Worm (Caenorhabditis elegans) whole organism, mixed stage, embryonic: ENCODE results near the gene acc-4.
A peak's percentile ranks its signal among the peaks of the same experiment; 100 is the strongest.

Experiments
- M03D4.4 ChIP-seq: sonication (generic microtip); optimal IDR thresholded peaks from 2 replicates; lab custom pipeline; 2017; ENCODE audit warnings: mild to moderate bottlenecking, missing genetic modification characterization, missing compliant biosample characterization
- bed-3 ChIP-seq: fragments of 200-800 bp; sonication (Bioruptor generic); optimal IDR thresholded peaks from 3 replicates; lab custom pipeline; 2018; ENCODE audit warnings: mild to moderate bottlenecking, missing genetic modification characterization, moderate library complexity, missing compliant biosample characterization
- blmp-1 ChIP-seq: fragments of 150-350 bp; optimal IDR thresholded peaks from 2 replicates; lab custom pipeline; 2014; ENCODE audit warnings: missing biosample characterization, missing genetic modification characterization
- ceh-39 ChIP-seq: fragments of 150-350 bp; optimal IDR thresholded peaks from 2 replicates; lab custom pipeline; 2014; ENCODE audit warnings: missing biosample characterization, missing genetic modification characterization
- ceh-43 ChIP-seq: fragments of 200-800 bp; sonication (Bioruptor generic); optimal IDR thresholded peaks from 2 replicates; lab custom pipeline; 2018; ENCODE audit warnings: mild to moderate bottlenecking, missing genetic modification characterization, moderate library complexity, missing compliant biosample characterization
- ceh-83 ChIP-seq: fragments of 200-800 bp; sonication (Bioruptor generic); optimal IDR thresholded peaks from 2 replicates; lab custom pipeline; 2018; ENCODE audit warnings: mild to moderate bottlenecking, missing genetic modification characterization, missing compliant biosample characterization
- ces-1 ChIP-seq: fragments of 150-350 bp; optimal IDR thresholded peaks from 2 replicates; lab custom pipeline; 2014; ENCODE audit warnings: missing biosample characterization, missing genetic modification reagents, missing genetic modification characterization
- cnd-1 ChIP-seq: fragments of 200-800 bp; sonication (Bioruptor generic); optimal IDR thresholded peaks from 2 replicates; lab custom pipeline; 2018; ENCODE audit warnings: mild to moderate bottlenecking, missing genetic modification characterization, missing compliant biosample characterization
- drap-1 ChIP-seq: fragments of 200-800 bp; sonication (Bioruptor generic); optimal IDR thresholded peaks from 3 replicates; lab custom pipeline; 2018; ENCODE audit warnings: mild to moderate bottlenecking, missing genetic modification characterization, missing compliant biosample characterization
- elt-1 ChIP-seq: sonication (generic microtip); optimal IDR thresholded peaks from 2 replicates; lab custom pipeline; 2017; ENCODE audit warnings: missing genetic modification characterization, mild to moderate bottlenecking, missing compliant biosample characterization, antibody characterized with exemption, moderate library complexity, borderline replicate concordance; ENCODE audit not compliant: insufficient read depth
- elt-3 ChIP-seq: fragments of 150-350 bp; optimal IDR thresholded peaks from 2 replicates; lab custom pipeline; 2014; ENCODE audit warnings: missing biosample characterization, missing genetic modification characterization
- flh-1 ChIP-seq: fragments of 200-800 bp; sonication (Bioruptor generic); optimal IDR thresholded peaks from 2 replicates; lab custom pipeline; 2018; ENCODE audit warnings: mild to moderate bottlenecking, missing genetic modification characterization, moderate library complexity, missing compliant biosample characterization
- ham-2 ChIP-seq: fragments of 200-800 bp; sonication (Bioruptor generic); optimal IDR thresholded peaks from 2 replicates; lab custom pipeline; 2018; ENCODE audit warnings: mild to moderate bottlenecking, missing genetic modification characterization, missing compliant biosample characterization
- hlh-1 ChIP-seq: fragments of 150-350 bp; optimal IDR thresholded peaks from 2 replicates; lab custom pipeline; 2014; ENCODE audit warnings: missing biosample characterization, missing genetic modification reagents, missing genetic modification characterization
- lin-13 ChIP-seq: fragments of 150-350 bp; optimal IDR thresholded peaks from 2 replicates; lab custom pipeline; 2014; ENCODE audit warnings: missing biosample characterization, missing genetic modification characterization
- lin-32 ChIP-seq: fragments of 200-800 bp; sonication (Bioruptor generic); optimal IDR thresholded peaks from 2 replicates; lab custom pipeline; 2018; ENCODE audit warnings: mild to moderate bottlenecking, missing genetic modification characterization, missing compliant biosample characterization
- lsy-2 ChIP-seq: fragments of 150-350 bp; optimal IDR thresholded peaks from 2 replicates; lab custom pipeline; 2014; ENCODE audit warnings: missing biosample characterization, missing genetic modification characterization
- mab-5 ChIP-seq: fragments of 150-350 bp; optimal IDR thresholded peaks from 2 replicates; lab custom pipeline; 2014; ENCODE audit warnings: missing biosample characterization, missing genetic modification characterization
- mep-1 ChIP-seq: fragments of 150-350 bp; optimal IDR thresholded peaks from 2 replicates; lab custom pipeline; 2017; ENCODE audit warnings: missing biosample characterization, missing genetic modification reagents, missing genetic modification characterization, inconsistent platforms
- mls-2 ChIP-seq: sonication (generic microtip); optimal IDR thresholded peaks from 2 replicates; lab custom pipeline; 2016; ENCODE audit warnings: mild to moderate bottlenecking, missing genetic modification characterization, moderate library complexity, missing compliant biosample characterization
- nhr-12 ChIP-seq: fragments of 150-350 bp; optimal IDR thresholded peaks from 2 replicates; lab custom pipeline; 2014; ENCODE audit warnings: missing biosample characterization, missing genetic modification characterization
- nhr-2 ChIP-seq: fragments of 150-350 bp; optimal IDR thresholded peaks from 2 replicates; lab custom pipeline; 2014; ENCODE audit warnings: missing biosample characterization, missing genetic modification characterization
- nhr-237 ChIP-seq: fragments of 150-350 bp; optimal IDR thresholded peaks from 2 replicates; lab custom pipeline; 2014; ENCODE audit warnings: missing biosample characterization, missing genetic modification characterization
- nhr-28 ChIP-seq: fragments of 150-350 bp; optimal IDR thresholded peaks from 2 replicates; lab custom pipeline; 2014; ENCODE audit warnings: missing biosample characterization, missing genetic modification characterization
- nhr-76 ChIP-seq: sonication (generic microtip); optimal IDR thresholded peaks from 2 replicates; lab custom pipeline; 2017; ENCODE audit warnings: missing biosample characterization, missing genetic modification characterization
- pha-4 ChIP-seq: fragments of 150-350 bp; optimal IDR thresholded peaks from 2 replicates; lab custom pipeline; 2018; ENCODE audit warnings: missing biosample characterization, missing genetic modification reagents, missing genetic modification characterization
- sem-2 ChIP-seq: fragments of 200-800 bp; sonication (Bioruptor generic); optimal IDR thresholded peaks from 2 replicates; lab custom pipeline; 2018; ENCODE audit warnings: mild to moderate bottlenecking, missing genetic modification characterization, missing compliant biosample characterization
- snpc-4 ChIP-seq: fragments of 150-350 bp; optimal IDR thresholded peaks from 2 replicates; lab custom pipeline; 2014; ENCODE audit warnings: missing biosample characterization, missing genetic modification characterization
- sptf-1 ChIP-seq: sonication (generic microtip); optimal IDR thresholded peaks from 2 replicates; lab custom pipeline; 2017; ENCODE audit warnings: mild to moderate bottlenecking, missing genetic modification characterization, moderate library complexity, missing compliant biosample characterization
- tbx-8 ChIP-seq: fragments of 200-800 bp; sonication (Bioruptor generic); optimal IDR thresholded peaks from 2 replicates; lab custom pipeline; 2018; ENCODE audit warnings: mild to moderate bottlenecking, missing genetic modification characterization, moderate library complexity, missing compliant biosample characterization
- unc-120 ChIP-seq: sonication (generic microtip); optimal IDR thresholded peaks from 2 replicates; lab custom pipeline; 2017; ENCODE audit warnings: missing genetic modification characterization, missing compliant biosample characterization; ENCODE audit not compliant: poor library complexity, severe bottlenecking
- unc-39 ChIP-seq: fragments of 150-350 bp; optimal IDR thresholded peaks from 2 replicates; lab custom pipeline; 2014; ENCODE audit warnings: missing biosample characterization, missing genetic modification characterization
- unc-62 ChIP-seq: fragments of 150-350 bp; optimal IDR thresholded peaks from 2 replicates; lab custom pipeline; 2014; ENCODE audit warnings: missing biosample characterization, missing genetic modification reagents, missing genetic modification characterization
- zip-8 ChIP-seq: fragments of 150-350 bp; optimal IDR thresholded peaks from 2 replicates; lab custom pipeline; 2014; ENCODE audit warnings: missing biosample characterization, missing genetic modification characterization
- ztf-11 ChIP-seq: fragments of 150-350 bp; optimal IDR thresholded peaks from 2 replicates; lab custom pipeline; 2014; ENCODE audit warnings: missing biosample characterization, missing genetic modification characterization

acc-4 gene

ce11 chrIII:13484024-13484423, at the start of gene acc-4:
TSS of gene acc-4 (minus strand) at chrIII:13484124.
- no peak for TF ChIP-seq elt-3
- TF ChIP-seq pha-4 (tag; lab: Kevin White, UChicago): no peak
- TF ChIP-seq ces-1: no peak

DNA sequence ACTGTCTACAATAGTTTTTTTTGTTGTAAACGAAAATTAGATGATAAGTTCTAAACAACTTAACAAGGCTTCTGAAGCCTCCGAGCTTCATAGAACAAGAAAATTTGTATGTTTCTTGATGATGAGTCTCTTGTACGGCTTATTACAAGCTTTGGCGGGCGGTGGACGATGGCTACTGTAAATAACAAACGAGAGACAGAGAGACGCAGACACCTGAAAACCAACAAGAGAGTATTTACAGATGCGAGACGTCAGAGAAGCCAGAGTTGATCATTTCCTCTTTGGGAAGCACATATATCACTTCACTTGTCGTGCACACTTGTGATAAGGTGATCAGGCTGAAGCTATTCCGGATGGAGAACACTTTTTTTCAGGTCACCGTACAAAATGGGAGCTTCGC, 46.9 kb upstream of the acc-4 start:
- peak; percentile 91 for TF ChIP-seq pha-4 (tag; lab: Kevin White, UChicago)
- TF ChIP-seq lin-32 (GFP tag; lab: Kevin White, UChicago): no peak
- no peak for TF ChIP-seq nhr-28 (tag; lab: Kevin White, UChicago)

ce11 chrIII:13530017-13530416, 46.1 kb upstream of the acc-4 start:
- TF ChIP-seq ham-2 (GFP tag; lab: Kevin White, UChicago) (no peak), flh-1 (GFP tag; lab: Kevin White, UChicago) (no peak), nhr-12 (tag; lab: Kevin White, UChicago) (no peak), mab-5 (no peak), elt-3 (no peak), nhr-2 (no peak), ceh-39 (no peak), zip-8 (tag; lab: Kevin White, UChicago) (no peak), tbx-8 (no peak), blmp-1 (peak; percentile 23), pha-4 (tag; lab: Kevin White, UChicago) (peak; percentile 33), unc-120 (tag; lab: Kevin White, UChicago) (no peak), mep-1 (tag; lab: Kevin White, UChicago) (no peak), hlh-1 (tag; lab: Kevin White, UChicago) (no peak), unc-62 (GFP tag; lab: Kevin White, UChicago) (no peak), drap-1 (GFP tag; lab: Kevin White, UChicago) (no peak), unc-39 (tag; lab: Kevin White, UChicago) (no peak), bed-3 (GFP tag; lab: Kevin White, UChicago) (no peak), lin-13 (peak; percentile 67), elt-1 (tag; lab: Kevin White, UChicago) (no peak), mls-2 (no peak), M03D4.4 (tag; lab: Kevin White, UChicago) (no peak), cnd-1 (tag; lab: Kevin White, UChicago) (no peak), ceh-43 (GFP tag; lab: Kevin White, UChicago) (no peak), nhr-28 (tag; lab: Kevin White, UChicago) (no peak), ztf-11 (tag; lab: Kevin White, UChicago) (no peak), nhr-76 (tag; lab: Kevin White, UChicago) (no peak), sptf-1 (tag; lab: Kevin White, UChicago) (no peak), ces-1 (peak; percentile 61), lsy-2 (tag; lab: Kevin White, UChicago) (peak; percentile 18), sem-2 (GFP tag; lab: Kevin White, UChicago) (no peak), nhr-237 (tag; lab: Kevin White, UChicago) (peak; percentile 43), lin-32 (GFP tag; lab: Kevin White, UChicago) (no peak), ceh-83 (no peak), snpc-4 (tag; lab: Kevin White, UChicago) (no peak)

DNA sequence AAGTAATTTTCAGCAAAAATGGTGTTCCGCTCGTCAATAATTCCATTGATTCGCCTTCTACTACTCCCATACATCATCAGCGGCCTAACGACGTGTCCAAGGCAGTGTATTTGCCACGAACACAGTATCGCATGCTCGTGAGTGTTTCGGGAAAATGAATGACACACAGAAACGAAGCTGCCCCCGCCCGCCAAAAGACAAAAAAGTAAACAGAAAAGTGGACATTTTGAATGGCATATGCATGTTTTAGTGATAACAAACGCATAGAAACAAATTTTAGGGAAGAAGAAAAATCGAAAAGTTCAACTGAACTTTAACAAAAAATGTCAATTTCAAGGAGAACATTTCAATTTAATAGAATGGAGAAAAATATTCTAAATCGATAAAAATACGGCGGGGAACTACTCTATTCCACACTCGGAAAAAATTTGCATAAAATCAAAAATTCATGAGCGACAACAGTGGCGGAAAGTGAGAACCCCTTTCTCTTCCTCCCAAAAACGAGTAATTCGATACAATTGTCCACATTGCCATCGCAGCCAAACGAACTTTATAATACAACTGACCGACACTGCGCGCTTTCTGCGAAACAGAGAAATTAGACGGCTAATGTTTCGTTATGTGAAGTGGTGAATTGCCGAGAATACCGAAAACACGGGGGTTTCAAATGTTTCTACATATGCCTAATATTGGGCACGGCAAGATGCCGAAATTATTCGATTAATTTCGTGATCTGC, 44.8 kb upstream of the acc-4 start:
- TF ChIP-seq M03D4.4 (tag; lab: Kevin White, UChicago): no peak
- peak; percentile 37 for TF ChIP-seq ces-1
